Fruit fly (Drosophila melanogaster): Measurements from ENCODE around the gene lab.

- no peak for TF ChIP-seq CG3032 (tag; optimal IDR thresholded peaks at IDR 0.05)
- TF ChIP-seq Sox15 (GFP tag; optimal IDR thresholded peaks at IDR 0.05), result no peak
- no peak for TF ChIP-seq dac (GFP tag; optimal IDR thresholded peaks at IDR 0.05)
- no peak for TF ChIP-seq cyc (GFP tag; optimal IDR thresholded peaks at IDR 0.05)
- TF ChIP-seq Ets21C (GFP tag; optimal IDR thresholded peaks at IDR 0.05), result no peak
- no peak for TF ChIP-seq Hr38 (GFP tag; optimal IDR thresholded peaks at IDR 0.05)
Observed at dm6 chr3R:6708858-6709257, 30.5 kb upstream of the lab start.
